Worm (Caenorhabditis elegans): ENCODE measurements around the gene ugt-51.

- TF ChIP-seq ztf-4 (tag; optimal IDR thresholded peaks at IDR 0.05) (no peak), nhr-76 (tag; optimal IDR thresholded peaks at IDR 0.05) (no peak), C16A3.4 (tag; optimal IDR thresholded peaks at IDR 0.05) (no peak), snpc-4 (tag; optimal IDR thresholded peaks at IDR 0.05) (no peak), nhr-11 (tag; optimal IDR thresholded peaks at IDR 0.05) (no peak), unc-86 (tag; optimal IDR thresholded peaks at IDR 0.05) (no peak), jun-1 (tag; optimal IDR thresholded peaks at IDR 0.05) (no peak), nhr-237 (tag; optimal IDR thresholded peaks at IDR 0.05) (no peak), fos-1 (tag; optimal IDR thresholded peaks at IDR 0.05) (no peak), mep-1 (tag; optimal IDR thresholded peaks at IDR 0.05) (no peak), blmp-1 (tag; optimal IDR thresholded peaks at IDR 0.05) (no peak)
Observed at ce11 chrV:5132441-5132840, 44.7 kb downstream of the ugt-51 start, which contains the start of gene F14F9.4.
